Fruit fly (Drosophila melanogaster): Measurements from ENCODE around the gene CG7054.

Gene CG7054

DNA sequence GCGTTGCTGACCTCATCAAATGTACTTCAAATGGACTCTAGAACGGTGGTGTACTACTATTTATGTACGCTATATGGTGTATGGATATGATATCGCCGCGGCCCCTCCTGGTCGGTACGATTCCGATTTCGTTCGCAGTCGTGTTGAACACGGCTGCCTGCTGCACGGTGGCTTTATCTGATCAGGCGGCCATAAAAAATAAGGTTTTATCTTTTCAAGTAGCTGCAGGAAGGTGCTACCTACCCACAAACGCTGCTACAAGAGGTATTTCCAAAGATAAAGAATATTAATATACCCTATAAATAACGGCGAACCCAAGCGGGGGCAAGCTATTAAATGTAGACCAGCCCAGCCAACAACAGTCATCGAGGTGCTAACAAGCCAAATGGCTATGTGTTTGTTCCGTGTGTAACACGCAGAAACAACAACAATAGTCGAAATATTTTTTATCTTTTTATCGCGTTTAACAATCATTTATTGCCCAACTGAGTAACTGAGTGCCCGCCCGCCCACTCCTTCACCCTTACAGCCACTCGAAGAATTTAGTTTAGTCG, 14.8 kb upstream of the CG7054 start:
- TF ChIP-seq Sin3A (optimal IDR thresholded peaks at IDR 0.05): no peak
- no peak for TF ChIP-seq Myc (optimal IDR thresholded peaks at IDR 0.05)
- no peak for TF ChIP-seq insv (optimal IDR thresholded peaks at IDR 0.05)
- TF ChIP-seq ttk (optimal IDR thresholded peaks at IDR 0.05): no peak
- TF ChIP-seq h (optimal IDR thresholded peaks at IDR 0.05): no peak
- no peak for TF ChIP-seq psq (optimal IDR thresholded peaks at IDR 0.05)

DNA sequence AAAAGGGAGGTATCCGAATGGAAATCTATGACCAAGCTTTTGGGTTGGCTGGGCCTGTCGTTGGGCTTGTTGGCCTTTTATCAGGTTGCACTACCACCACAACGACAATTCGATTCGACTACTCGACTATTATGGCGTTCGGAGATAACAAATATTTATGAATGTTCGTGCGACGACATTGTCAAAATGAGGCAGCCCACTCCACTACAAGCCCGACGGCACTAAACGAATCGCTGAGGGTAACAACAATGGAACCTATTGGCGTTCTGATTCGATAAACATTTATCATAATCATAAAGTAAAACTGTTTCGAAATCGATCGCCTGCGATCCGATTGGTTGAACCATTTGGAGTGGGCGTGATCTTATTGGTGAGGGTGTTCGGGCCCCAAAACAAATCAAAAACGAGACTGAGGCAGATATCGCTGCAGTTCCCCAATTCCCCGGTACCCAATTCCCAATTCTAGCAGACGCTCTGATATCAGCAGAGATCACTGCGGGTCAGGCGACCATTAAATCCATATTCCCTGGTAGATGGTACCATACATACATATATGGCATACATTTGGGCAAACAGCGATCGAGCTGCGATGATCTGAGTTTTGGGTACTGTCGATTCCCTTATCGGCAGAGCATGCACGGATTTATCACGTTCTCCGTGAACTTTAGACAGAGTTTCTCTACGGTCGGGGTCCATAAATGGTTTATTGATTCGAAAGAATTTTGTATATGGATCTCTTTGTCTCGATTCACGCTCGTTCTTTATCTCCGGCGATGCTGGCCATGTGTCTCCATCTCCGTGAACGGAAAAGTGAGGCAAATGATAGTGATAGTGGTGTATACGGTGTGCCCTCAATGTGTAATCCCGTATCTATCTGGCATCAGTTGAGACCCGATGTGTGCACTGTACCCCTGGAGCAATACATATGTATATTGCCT, 10.1 kb upstream of the CG7054 start:
- no peak for TF ChIP-seq ttk (optimal IDR thresholded peaks at IDR 0.05)
- no peak for TF ChIP-seq insv (optimal IDR thresholded peaks at IDR 0.05)
- no peak for TF ChIP-seq Sin3A (optimal IDR thresholded peaks at IDR 0.05)
- no peak for TF ChIP-seq h (optimal IDR thresholded peaks at IDR 0.05)
- no peak for TF ChIP-seq psq (optimal IDR thresholded peaks at IDR 0.05)
- no peak for TF ChIP-seq Myc (optimal IDR thresholded peaks at IDR 0.05)

DNA sequence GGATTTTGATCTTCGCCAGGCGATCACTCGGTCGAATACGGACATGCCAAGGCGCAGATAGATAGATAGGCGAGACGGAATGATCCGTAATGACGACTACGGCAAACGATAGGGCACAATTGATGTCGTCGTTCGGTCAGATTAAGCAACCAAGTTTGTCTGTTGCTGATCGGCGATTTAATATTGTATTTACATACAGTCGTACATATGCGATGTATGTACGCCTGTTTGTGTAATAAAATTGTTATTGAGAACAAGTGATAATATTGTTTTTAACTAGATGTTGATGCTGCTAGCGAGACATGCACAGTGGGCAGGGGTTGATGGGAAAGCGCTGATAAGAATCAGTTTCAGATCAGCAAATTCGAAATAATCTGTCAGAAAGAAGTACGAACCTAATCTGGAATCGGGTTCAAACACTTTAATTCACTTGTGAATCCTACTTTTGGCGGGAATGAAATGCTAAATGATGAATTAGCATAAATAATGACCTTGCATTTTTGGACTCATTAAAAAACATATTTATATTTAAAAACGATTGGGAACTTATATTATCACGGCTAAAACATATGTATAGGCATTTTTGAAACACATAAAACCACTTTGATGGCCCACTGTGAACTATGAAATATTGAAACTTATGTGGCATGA, 9.3 kb upstream of the CG7054 start:
- no peak for TF ChIP-seq insv (optimal IDR thresholded peaks at IDR 0.05)
- TF ChIP-seq Myc (optimal IDR thresholded peaks at IDR 0.05): no peak
- TF ChIP-seq Sin3A (optimal IDR thresholded peaks at IDR 0.05): no peak
- no peak for TF ChIP-seq psq (optimal IDR thresholded peaks at IDR 0.05)
- TF ChIP-seq ttk (optimal IDR thresholded peaks at IDR 0.05): no peak
- no peak for TF ChIP-seq h (optimal IDR thresholded peaks at IDR 0.05)

DNA sequence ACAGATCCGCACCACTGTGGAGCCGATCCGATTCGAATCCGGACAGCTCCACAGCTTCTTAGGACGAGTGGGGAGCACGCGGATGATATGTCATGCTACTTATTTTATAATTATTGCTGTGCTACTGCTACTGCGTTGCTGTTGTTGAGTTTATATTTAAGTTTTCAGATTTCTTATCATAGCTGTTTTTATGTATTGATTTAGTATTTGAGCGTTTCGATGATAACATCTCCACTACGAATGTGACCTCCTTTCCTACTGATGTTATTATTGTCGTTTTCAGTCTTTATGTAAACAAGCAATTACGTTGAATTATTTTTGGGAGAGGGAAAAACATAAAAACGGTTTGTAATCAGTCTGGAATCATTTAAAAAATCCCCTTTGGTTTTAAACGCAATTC, 8.8 kb upstream of the CG7054 start:
- TF ChIP-seq Myc (optimal IDR thresholded peaks at IDR 0.05) (no peak), insv (optimal IDR thresholded peaks at IDR 0.05) (no peak), Sin3A (optimal IDR thresholded peaks at IDR 0.05) (no peak), ttk (optimal IDR thresholded peaks at IDR 0.05) (no peak), h (optimal IDR thresholded peaks at IDR 0.05) (no peak), psq (optimal IDR thresholded peaks at IDR 0.05) (no peak)

DNA sequence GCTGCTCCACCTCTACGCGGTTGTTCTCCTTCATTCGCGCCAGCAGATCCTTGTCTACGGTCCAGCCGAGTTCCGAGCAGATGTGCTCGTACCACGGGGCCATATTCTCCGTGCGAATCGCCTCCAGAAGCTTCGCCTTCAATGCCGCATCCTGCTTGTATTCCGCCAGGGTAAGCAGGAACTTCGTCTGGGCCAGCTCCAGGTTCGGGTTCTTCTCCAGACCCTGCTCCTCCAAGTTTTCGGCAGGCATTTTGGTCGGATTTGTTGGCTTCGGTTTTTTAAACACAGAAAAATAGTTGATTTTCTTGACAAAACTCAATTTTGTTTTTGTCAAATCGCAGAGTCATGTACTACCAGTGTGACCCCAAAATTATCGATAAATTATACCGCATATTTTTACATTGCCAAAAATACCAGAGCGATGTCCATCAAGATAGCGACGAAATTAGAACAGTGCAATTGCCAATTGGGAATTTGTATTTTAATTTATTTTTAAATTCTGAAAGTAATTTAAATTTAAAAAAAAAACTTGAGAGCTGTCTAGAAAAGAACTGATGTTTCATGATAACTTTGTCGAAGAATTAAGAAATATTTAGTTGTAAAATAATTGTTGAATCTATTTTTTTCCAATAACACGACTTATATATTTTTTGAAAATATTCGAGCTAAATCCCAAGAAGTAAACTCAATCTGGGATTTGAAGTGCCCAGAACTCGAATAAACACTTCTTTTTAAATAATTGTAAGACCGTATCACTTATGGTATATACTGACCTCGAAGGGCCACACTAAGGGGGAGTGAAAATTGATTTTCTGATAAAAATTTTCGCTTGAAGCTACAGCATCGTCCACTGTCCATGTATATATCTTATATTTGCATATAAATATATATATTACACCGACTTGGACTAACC, 2.9 kb upstream of the CG7054 start, which contains the start of the genes Rpn7 and AP-2mu:
Rpn7 (minus strand) TSS at position 382 of the 913 bp plus-strand sequence.
AP-2mu (plus strand) TSS at position 783 of the 913 bp plus-strand sequence.
- TF ChIP-seq h (optimal IDR thresholded peaks at IDR 0.05): no peak
- no peak for TF ChIP-seq Myc (optimal IDR thresholded peaks at IDR 0.05)
- no peak for TF ChIP-seq ttk (optimal IDR thresholded peaks at IDR 0.05)
- TF ChIP-seq psq (optimal IDR thresholded peaks at IDR 0.05): no peak
- TF ChIP-seq insv (optimal IDR thresholded peaks at IDR 0.05): no peak
- TF ChIP-seq Sin3A (optimal IDR thresholded peaks at IDR 0.05): no peak

DNA sequence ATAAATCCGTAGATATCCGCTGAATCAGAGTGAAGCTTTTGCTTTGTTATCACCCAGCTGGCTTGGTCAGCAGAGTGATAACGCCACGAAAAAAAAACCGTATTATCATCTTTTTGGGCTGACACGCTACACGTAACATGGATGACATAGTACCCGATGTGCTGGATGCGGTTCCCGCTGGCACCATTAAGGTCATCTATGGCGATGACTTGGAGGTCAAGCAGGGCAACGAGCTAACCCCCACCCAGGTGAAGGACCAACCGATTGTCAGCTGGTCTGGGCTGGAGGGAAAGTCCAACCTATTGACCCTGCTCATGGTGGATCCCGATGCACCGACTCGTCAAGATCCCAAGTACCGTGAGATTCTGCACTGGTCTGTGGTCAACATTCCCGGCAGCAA, 353 bp downstream of the CG7054 start:
- TF ChIP-seq h (optimal IDR thresholded peaks at IDR 0.05): no peak

DNA sequence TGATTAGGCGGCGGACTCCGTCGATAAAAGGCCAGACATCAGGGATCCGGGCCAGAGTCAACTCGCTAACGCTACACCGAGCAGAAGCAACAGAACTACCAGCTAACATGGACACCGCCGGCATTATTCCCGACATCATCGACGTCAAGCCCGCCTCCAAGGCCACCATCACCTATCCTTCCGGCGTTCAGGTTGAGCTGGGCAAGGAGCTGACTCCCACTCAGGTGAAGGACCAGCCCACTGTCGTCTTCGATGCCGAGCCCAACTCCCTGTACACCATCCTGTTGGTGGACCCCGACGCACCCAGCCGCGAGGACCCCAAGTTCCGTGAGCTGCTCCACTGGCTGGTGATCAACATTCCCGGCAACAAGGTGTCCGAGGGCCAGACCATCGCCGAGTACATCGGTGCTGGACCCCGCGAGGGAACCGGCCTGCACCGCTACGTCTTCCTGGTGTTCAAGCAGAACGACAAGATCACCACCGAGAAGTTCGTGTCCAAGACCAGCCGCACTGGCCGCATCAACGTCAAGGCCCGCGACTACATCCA, 1.3 kb downstream of the CG7054 start, which contains the start of gene Pebp1:
Pebp1 (plus strand) TSS at position 51 of the 547 bp plus-strand sequence.
- TF ChIP-seq ttk (optimal IDR thresholded peaks at IDR 0.05): no peak
- no peak for TF ChIP-seq h (optimal IDR thresholded peaks at IDR 0.05)
- no peak for TF ChIP-seq Sin3A (optimal IDR thresholded peaks at IDR 0.05)

DNA sequence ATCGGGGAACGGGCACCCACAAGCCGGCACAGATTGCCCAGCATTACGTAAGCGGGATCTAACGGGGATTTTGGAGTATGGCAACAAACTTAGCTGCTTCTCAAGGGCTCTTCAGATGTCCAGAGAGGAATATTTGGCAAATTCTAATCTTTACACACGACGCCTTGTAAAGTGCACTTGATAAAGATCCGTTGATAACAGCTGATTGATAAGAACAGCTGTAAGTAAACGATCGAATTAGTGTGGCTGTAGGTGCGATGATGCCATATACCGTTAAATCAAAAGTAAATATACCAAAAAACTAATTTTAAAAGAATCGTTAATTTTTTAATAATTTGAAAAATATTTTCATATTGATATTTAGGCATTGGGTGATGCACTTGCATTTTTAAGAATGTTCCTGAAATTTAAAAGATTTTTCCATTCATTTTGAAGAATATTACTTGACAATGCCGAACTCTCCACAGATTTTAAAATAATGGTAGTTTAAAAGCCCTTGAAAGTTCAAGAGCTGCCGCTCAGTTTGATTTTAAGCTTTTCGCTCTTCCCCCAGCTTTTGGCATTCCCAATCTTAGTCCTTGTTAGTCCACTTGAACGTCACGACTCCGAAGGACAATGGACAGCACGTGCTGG, 3.3 kb downstream of the CG7054 start, which contains the start of the genes CG5377 and Nrx-1:
CG5377 (minus strand) TSS at position 219 of the 633 bp plus-strand sequence.
Nrx-1 (plus strand) TSS at position 574 of the 633 bp plus-strand sequence.
- TF ChIP-seq Sin3A (optimal IDR thresholded peaks at IDR 0.05) (no peak), Myc (optimal IDR thresholded peaks at IDR 0.05) (no peak), ttk (optimal IDR thresholded peaks at IDR 0.05) (no peak)

DNA sequence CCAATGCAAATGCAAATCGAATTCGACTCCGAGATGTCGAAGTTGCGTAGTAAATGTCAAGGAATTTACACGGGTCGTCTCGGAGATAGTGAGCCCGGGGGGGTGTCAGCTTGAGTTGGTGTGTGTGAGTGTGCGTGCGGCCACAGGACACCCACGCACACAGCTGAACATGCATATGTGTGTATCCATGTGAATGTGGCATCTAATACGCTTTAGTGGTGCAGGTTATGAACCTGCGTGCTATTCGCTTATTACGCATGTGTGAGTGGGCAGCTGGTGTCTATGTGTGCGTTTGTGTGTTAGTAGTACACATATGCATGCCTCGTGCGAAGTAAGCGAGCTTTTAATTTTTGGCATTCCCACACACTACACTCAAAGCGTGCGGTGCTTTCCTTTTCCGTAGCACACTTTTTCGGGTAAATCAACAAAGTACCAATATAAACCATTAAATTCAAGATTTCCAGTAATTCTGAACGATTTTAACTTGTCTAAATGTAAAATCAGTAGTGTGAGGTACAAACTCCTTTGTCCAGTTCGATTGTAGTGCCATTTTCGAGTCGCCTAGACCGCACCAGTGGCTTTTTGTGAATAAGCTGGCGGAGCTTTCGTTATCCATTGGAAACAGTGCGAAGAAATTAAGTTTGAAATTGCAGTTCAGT, 4.2 kb downstream of the CG7054 start:
- TF ChIP-seq Sin3A (optimal IDR thresholded peaks at IDR 0.05) (no peak), ttk (optimal IDR thresholded peaks at IDR 0.05) (no peak), insv (optimal IDR thresholded peaks at IDR 0.05) (no peak), Myc (optimal IDR thresholded peaks at IDR 0.05) (no peak), psq (optimal IDR thresholded peaks at IDR 0.05) (no peak), h (optimal IDR thresholded peaks at IDR 0.05) (no peak)

DNA sequence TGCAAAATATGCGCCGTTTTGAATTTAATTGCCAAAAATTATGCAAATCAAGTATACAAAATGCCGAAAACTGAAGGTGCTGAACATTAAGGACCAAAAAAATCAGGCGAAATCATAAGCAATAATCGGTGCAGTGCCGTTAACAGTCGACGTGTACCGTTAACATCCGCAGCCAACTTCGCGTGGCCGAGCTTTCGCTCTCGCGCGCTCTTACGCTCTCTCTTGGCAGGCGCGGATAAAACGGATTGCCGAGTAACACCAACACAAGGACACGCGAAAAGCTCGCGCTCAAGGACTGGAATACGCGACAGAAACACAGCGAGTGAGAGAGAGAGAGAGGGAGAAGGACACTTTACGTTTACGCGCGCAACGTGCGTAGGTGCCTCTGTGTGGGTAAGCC, 5.3 kb downstream of the CG7054 start:
- TF ChIP-seq psq (optimal IDR thresholded peaks at IDR 0.05) (no peak), h (optimal IDR thresholded peaks at IDR 0.05) (no peak), Sin3A (optimal IDR thresholded peaks at IDR 0.05) (no peak), Myc (optimal IDR thresholded peaks at IDR 0.05) (no peak), insv (optimal IDR thresholded peaks at IDR 0.05) (no peak), ttk (optimal IDR thresholded peaks at IDR 0.05) (no peak)

Measured in Kc167 (cell line).